Worm (Caenorhabditis elegans) whole organism, L1 larva: ENCODE results near the gene oac-11.

Source experiments
- C04F5.9 ChIP-seq: sonication (generic microtip); optimal IDR thresholded peaks from 2 replicates; lab custom pipeline; 2016; ENCODE audit warnings: missing genetic modification characterization, missing compliant biosample characterization
- aha-1 ChIP-seq: fragments of 150-350 bp; optimal IDR thresholded peaks from 2 replicates; lab custom pipeline; 2014; ENCODE audit warnings: missing biosample characterization, missing genetic modification characterization
- aly-2 ChIP-seq: fragments of 150-350 bp; optimal IDR thresholded peaks from 2 replicates; lab custom pipeline; 2014; ENCODE audit warnings: missing biosample characterization, missing genetic modification characterization
- ama-1 ChIP-seq: fragments of 150-350 bp; optimal IDR thresholded peaks from 2 replicates; lab custom pipeline; 2014
- ceh-63 ChIP-seq: fragments of 200-800 bp; sonication (Bioruptor generic); optimal IDR thresholded peaks from 2 replicates; lab custom pipeline; 2018; ENCODE audit warnings: mild to moderate bottlenecking, missing genetic modification characterization, missing compliant biosample characterization
- ceh-8 ChIP-seq: fragments of 200-800 bp; sonication (Bioruptor generic); optimal IDR thresholded peaks from 2 replicates; lab custom pipeline; 2018; ENCODE audit warnings: mild to moderate bottlenecking, missing genetic modification characterization, moderate library complexity, missing compliant biosample characterization
- ceh-82 ChIP-seq, 3 experiments: fragments of 150-350 bp in 1 of 3; sonication (generic microtip) in 2 of 3; optimal IDR thresholded peaks; 2 replicates each; lab custom pipeline; 2014 to 2017; ENCODE audit warnings: missing biosample characterization in 3 of 3, missing genetic modification characterization in 3 of 3
- ceh-90 ChIP-seq: sonication (generic microtip); optimal IDR thresholded peaks from 2 replicates; lab custom pipeline; 2016; ENCODE audit warnings: missing genetic modification characterization, missing compliant biosample characterization
- ces-1 ChIP-seq: fragments of 150-350 bp; optimal IDR thresholded peaks from 2 replicates; lab custom pipeline; 2014; ENCODE audit warnings: missing biosample characterization, missing genetic modification reagents, missing genetic modification characterization
- efl-1 ChIP-seq, 4 experiments: fragments of 150-350 bp; optimal IDR thresholded peaks in 3 of 4; peaks in 1 of 4; 1 replicate in 1 of 4; 2 replicates in 3 of 4; lab custom pipeline; 2014; ENCODE audit warnings: missing biosample characterization in 2 of 4, missing genetic modification characterization in 2 of 4, missing genetic modification reagents in 2 of 4
- efl-3 ChIP-seq: fragments of 200-800 bp; sonication (Bioruptor generic); optimal IDR thresholded peaks from 2 replicates; lab custom pipeline; 2018; ENCODE audit warnings: mild to moderate bottlenecking, missing genetic modification characterization, missing compliant biosample characterization
- egl-13 ChIP-seq: sonication (generic microtip); optimal IDR thresholded peaks from 2 replicates; lab custom pipeline; 2016; ENCODE audit warnings: missing genotype, missing genetic modification reagents, missing genetic modification characterization, missing compliant biosample characterization
- egl-27 ChIP-seq, 2 experiments: fragments of 150-350 bp in 1 of 2; sonication (generic microtip); optimal IDR thresholded peaks; 3 replicates each; lab custom pipeline; 2017 to 2018; ENCODE audit warnings: missing biosample characterization in 2 of 2, missing genetic modification characterization in 2 of 2, missing genetic modification reagents in 2 of 2
- elt-2 ChIP-seq: sonication (generic microtip); optimal IDR thresholded peaks from 2 replicates; lab custom pipeline; 2016; ENCODE audit warnings: missing genetic modification characterization, mild to moderate bottlenecking, inconsistent platforms, missing compliant biosample characterization, missing genetic modification reagents
- ets-5 ChIP-seq: fragments of 200-800 bp; sonication (Bioruptor generic); IDR thresholded peaks from 2 replicates; pipeline ENCODE4 v1.3.6; 2022; ENCODE audit warnings: missing genetic modification characterization, missing compliant biosample characterization
- fkh-10 ChIP-seq: sonication (generic microtip); optimal IDR thresholded peaks from 2 replicates; lab custom pipeline; 2017; ENCODE audit warnings: missing biosample characterization, missing genetic modification reagents, missing genetic modification characterization
- fkh-8 ChIP-seq: sonication (generic microtip); optimal IDR thresholded peaks from 2 replicates; lab custom pipeline; 2016; ENCODE audit warnings: mild to moderate bottlenecking, missing genetic modification characterization, missing compliant biosample characterization
- hlh-17 ChIP-seq: fragments of 200-800 bp; sonication (Bioruptor generic); optimal IDR thresholded peaks from 2 replicates; lab custom pipeline; 2018; ENCODE audit warnings: missing genetic modification characterization, mild to moderate bottlenecking, missing compliant biosample characterization, moderate library complexity, borderline replicate concordance
- irx-1 ChIP-seq: sonication (generic microtip); optimal IDR thresholded peaks from 2 replicates; lab custom pipeline; 2016; ENCODE audit warnings: missing genetic modification characterization, missing compliant biosample characterization
- isw-1 ChIP-seq: fragments of 200-800 bp; sonication (Bioruptor generic); IDR thresholded peaks from 2 replicates; pipeline ENCODE4 v1.3.6; 2022; ENCODE audit warnings: missing genetic modification characterization, missing compliant biosample characterization
- jun-1 ChIP-seq: fragments of 150-350 bp; optimal IDR thresholded peaks from 2 replicates; lab custom pipeline; 2014; ENCODE audit warnings: missing biosample characterization, missing genetic modification reagents, missing genetic modification characterization
- lin-14 ChIP-seq: fragments of 200-800 bp; sonication (Bioruptor generic); optimal IDR thresholded peaks from 2 replicates; lab custom pipeline; 2018; ENCODE audit warnings: mild to moderate bottlenecking, missing genetic modification characterization, moderate library complexity, missing compliant biosample characterization
- lin-35 ChIP-seq, 2 experiments: fragments of 150-350 bp; optimal IDR thresholded peaks; 2 replicates each; lab custom pipeline; 2014; ENCODE audit warnings: missing biosample characterization in 2 of 2, missing genetic modification characterization in 2 of 2, missing genetic modification reagents in 2 of 2
- lin-39 ChIP-seq: fragments of 150-350 bp; optimal IDR thresholded peaks from 2 replicates; lab custom pipeline; 2014; ENCODE audit warnings: missing biosample characterization, missing genetic modification reagents, missing genetic modification characterization
- lir-3 ChIP-seq: sonication (generic microtip); optimal IDR thresholded peaks from 2 replicates; lab custom pipeline; 2016; ENCODE audit warnings: mild to moderate bottlenecking, missing genetic modification characterization, moderate library complexity, missing compliant biosample characterization; ENCODE audit not compliant: poor library complexity
- mef-2 ChIP-seq: fragments of 150-350 bp; optimal IDR thresholded peaks from 2 replicates; lab custom pipeline; 2014; ENCODE audit warnings: missing biosample characterization, missing genetic modification characterization
- nhr-237 ChIP-seq: fragments of 150-350 bp; optimal IDR thresholded peaks from 2 replicates; lab custom pipeline; 2014; ENCODE audit warnings: missing biosample characterization, missing genetic modification characterization
- nhr-28 ChIP-seq: fragments of 150-350 bp; optimal IDR thresholded peaks from 2 replicates; lab custom pipeline; 2014; ENCODE audit warnings: missing biosample characterization, missing genetic modification characterization
- nhr-71 ChIP-seq: sonication (generic microtip); optimal IDR thresholded peaks from 2 replicates; lab custom pipeline; 2016; ENCODE audit warnings: mild to moderate bottlenecking, missing genetic modification characterization, moderate library complexity, missing compliant biosample characterization
- nhr-77 ChIP-seq: fragments of 150-350 bp; optimal IDR thresholded peaks from 2 replicates; lab custom pipeline; 2014; ENCODE audit warnings: missing biosample characterization, missing genetic modification characterization
- pag-3 ChIP-seq: sonication (generic microtip); optimal IDR thresholded peaks from 2 replicates; lab custom pipeline; 2017; ENCODE audit warnings: missing genetic modification characterization, mild to moderate bottlenecking, missing compliant biosample characterization, antibody characterized with exemption, borderline replicate concordance; ENCODE audit not compliant: insufficient read depth
- pax-3 ChIP-seq: fragments of 200-800 bp; sonication (Bioruptor generic); optimal IDR thresholded peaks from 2 replicates; lab custom pipeline; 2018; ENCODE audit warnings: mild to moderate bottlenecking, missing genetic modification characterization, moderate library complexity, missing compliant biosample characterization
- skn-1 ChIP-seq: fragments of 150-350 bp; optimal IDR thresholded peaks from 2 replicates; lab custom pipeline; 2014; ENCODE audit warnings: missing biosample characterization, missing genetic modification characterization
- snu-23 ChIP-seq: sonication (generic microtip); optimal IDR thresholded peaks from 2 replicates; lab custom pipeline; 2016; ENCODE audit warnings: missing genetic modification characterization, missing compliant biosample characterization
- swsn-7 ChIP-seq: sonication (generic microtip); optimal IDR thresholded peaks from 2 replicates; lab custom pipeline; 2016; ENCODE audit warnings: missing genetic modification characterization, missing compliant biosample characterization
- tbx-2 ChIP-seq: sonication (generic microtip); optimal IDR thresholded peaks from 2 replicates; lab custom pipeline; 2016; ENCODE audit warnings: missing genetic modification characterization, missing compliant biosample characterization
- tlp-1 ChIP-seq: fragments of 150-350 bp; optimal IDR thresholded peaks from 2 replicates; lab custom pipeline; 2014; ENCODE audit warnings: missing biosample characterization, missing genetic modification characterization
- unc-98 ChIP-seq: fragments of 200-800 bp; sonication (Bioruptor generic); IDR thresholded peaks from 2 replicates; pipeline ENCODE4 v1.3.6; 2022; ENCODE audit warnings: missing genetic modification characterization, missing compliant biosample characterization
- xbp-1 ChIP-seq: sonication (generic microtip); optimal IDR thresholded peaks from 2 replicates; lab custom pipeline; 2016; ENCODE audit warnings: missing genetic modification characterization, missing compliant biosample characterization
- zag-1 ChIP-seq: fragments of 150-350 bp; optimal IDR thresholded peaks from 2 replicates; lab custom pipeline; 2014; ENCODE audit warnings: missing biosample characterization, missing genetic modification characterization
- zip-4 ChIP-seq: fragments of 200-800 bp; sonication (Bioruptor generic); optimal IDR thresholded peaks from 2 replicates; lab custom pipeline; 2018; ENCODE audit warnings: mild to moderate bottlenecking, missing genetic modification characterization, moderate library complexity, missing compliant biosample characterization
- ztf-11 ChIP-seq, 2 experiments: sonication (generic microtip); optimal IDR thresholded peaks; 2 replicates each; lab custom pipeline; 2016 to 2017; ENCODE audit warnings: missing genetic modification characterization in 2 of 2, missing biosample characterization in 1 of 2, missing compliant biosample characterization in 1 of 2

The oac-11 gene

DNA sequence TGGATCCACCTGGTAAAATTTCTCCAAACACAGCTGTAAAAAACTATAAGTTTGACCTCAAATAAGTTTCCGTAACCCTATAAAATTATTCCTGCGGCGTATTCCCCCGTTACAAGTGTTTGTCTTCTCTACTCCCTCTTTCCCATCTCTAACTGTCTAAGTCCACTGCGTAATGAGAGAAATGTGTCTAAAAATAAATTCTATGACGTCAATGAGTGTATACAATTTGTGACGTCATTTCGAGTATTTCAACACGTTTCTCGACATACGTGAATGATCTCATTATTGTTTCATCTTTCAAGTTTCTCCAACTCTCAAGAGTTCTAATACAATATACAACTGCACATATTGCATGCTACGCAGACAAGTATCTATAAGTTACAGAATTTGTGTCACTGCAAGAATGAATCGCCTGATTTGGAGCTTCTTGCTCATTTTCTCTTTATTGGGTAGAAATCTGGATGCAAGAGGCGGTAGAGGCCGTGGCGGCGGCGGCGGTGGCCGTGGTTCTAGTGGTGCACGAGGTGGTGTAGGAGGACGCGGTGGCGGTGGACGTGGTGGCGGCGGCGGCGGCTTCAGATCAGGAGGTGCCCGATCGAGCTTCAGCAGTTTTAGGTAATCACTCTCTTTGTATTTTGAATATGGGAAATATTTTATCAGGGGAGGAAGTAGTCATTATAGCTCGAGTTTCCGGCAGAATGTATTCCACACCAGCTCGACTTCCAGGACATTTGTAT is 37.2 kb upstream of the oac-11 start, which contains the start of gene F53C3.6 (continued):
- TF ChIP-seq egl-13 (tag; lab: Kevin White, UChicago) (peak; percentile 64), isw-1 (GFP tag; lab: Robert Waterston, UW) (peak; percentile 48; the same call in 1 of the 2 replicates), zip-4 (peak; percentile 42), skn-1 (tag; lab: Kevin White, UChicago) (peak; percentile 70), xbp-1 (peak; percentile 64), ces-1 (peak; percentile 71), fkh-10 (GFP tag; lab: Kevin White, UChicago) (no peak), zag-1 (tag; lab: Kevin White, UChicago) (no peak), pag-3 (tag; lab: Kevin White, UChicago) (no peak), snu-23 (GFP tag; lab: Kevin White, UChicago) (peak; percentile 61), efl-1 (optimal IDR thresholded peaks at IDR 0.05; lab: Kevin White, UChicago) (peak; percentile 63 to 67), efl-1 (GFP tag; optimal IDR thresholded peaks at IDR 0.05 in 1 of 2; lab: Kevin White, UChicago) (peak; percentile 42 to 87), tlp-1 (no peak), ceh-90 (no peak), nhr-237 (tag; lab: Kevin White, UChicago) (no peak), unc-98 (GFP tag; lab: Robert Waterston, UW) (0 out of 2 replicates have a peak, but pooled peaks have one; percentile 16), egl-27 (tag; optimal IDR thresholded peaks at IDR 0.05; lab: Kevin White, UChicago) (peak; percentile 50 to 67), tbx-2 (tag; lab: Kevin White, UChicago) (peak; percentile 65), nhr-71 (tag; lab: Kevin White, UChicago) (peak; percentile 91), ceh-63 (GFP tag; lab: Kevin White, UChicago) (no peak), lin-39 (peak; percentile 47), mef-2 (tag; lab: Kevin White, UChicago) (peak; percentile 98), elt-2 (tag; lab: Kevin White, UChicago) (peak; percentile 4), nhr-28 (tag; lab: Kevin White, UChicago) (no peak), lir-3 (tag; lab: Kevin White, UChicago) (peak; percentile 72), ztf-11 (tag; optimal IDR thresholded peaks at IDR 0.05; lab: Kevin White, UChicago) (no peak), pax-3 (tag; lab: Kevin White, UChicago) (peak; percentile 11), lin-35 (GFP tag; optimal IDR thresholded peaks at IDR 0.05; lab: Kevin White, UChicago) (peak; percentile 31 to 71), ceh-8 (GFP tag; lab: Kevin White, UChicago) (peak; percentile 77), efl-3 (GFP tag; lab: Kevin White, UChicago) (no peak), ets-5 (GFP tag; lab: Robert Waterston, UW) (no peak), C04F5.9 (tag; lab: Kevin White, UChicago) (no peak), ama-1 (no peak), hlh-17 (GFP tag; lab: Kevin White, UChicago) (no peak), aly-2 (tag; lab: Kevin White, UChicago) (no peak), fkh-8 (tag; lab: Kevin White, UChicago) (peak; percentile 61), irx-1 (tag; lab: Kevin White, UChicago) (peak; percentile 44), swsn-7 (tag; lab: Kevin White, UChicago) (peak; percentile 69), ceh-82 (tag; optimal IDR thresholded peaks at IDR 0.05; lab: Kevin White, UChicago) (peak in 2 of 3 experiments; percentile 36 to 67), lin-14 (GFP tag; lab: Kevin White, UChicago) (peak; percentile 95), aha-1 (tag; lab: Kevin White, UChicago) (no peak), nhr-77 (tag; lab: Kevin White, UChicago) (peak; percentile 51), jun-1 (tag; lab: Kevin White, UChicago) (peak; percentile 28)
